Worm (Caenorhabditis elegans) whole organism, L1 larva: ENCODE measurements around the gene unc-119.

Source experiments
- fos-1 ChIP-seq: fragments of 150-350 bp; optimal IDR thresholded peaks from 2 replicates; lab custom pipeline; 2014; ENCODE audit warnings: missing biosample characterization, missing genetic modification characterization
- unc-86 ChIP-seq: sonication (generic microtip); optimal IDR thresholded peaks from 2 replicates; lab custom pipeline; 2016; ENCODE audit warnings: missing genetic modification characterization, missing compliant biosample characterization
- ztf-11 ChIP-seq, 2 experiments: sonication (generic microtip); optimal IDR thresholded peaks; 2 replicates each; lab custom pipeline; 2016 to 2017; ENCODE audit warnings: missing genetic modification characterization in 2 of 2, missing biosample characterization in 1 of 2, missing compliant biosample characterization in 1 of 2

- no peak for TF ChIP-seq unc-86 (tag; lab: Kevin White, UChicago)
- TF ChIP-seq ztf-11 (tag; optimal IDR thresholded peaks at IDR 0.05; lab: Kevin White, UChicago), result no peak
- TF ChIP-seq fos-1 (tag; lab: Kevin White, UChicago), result no peak
These were observed 47.0 kb upstream of the unc-119 start, which contains the start of gene Y39A1C.1 for ce11 chrIII:10855398-10855880.
